Worm (Caenorhabditis elegans): ENCODE results near the gene F21F8.5.

F21F8.5 gene

DNA sequence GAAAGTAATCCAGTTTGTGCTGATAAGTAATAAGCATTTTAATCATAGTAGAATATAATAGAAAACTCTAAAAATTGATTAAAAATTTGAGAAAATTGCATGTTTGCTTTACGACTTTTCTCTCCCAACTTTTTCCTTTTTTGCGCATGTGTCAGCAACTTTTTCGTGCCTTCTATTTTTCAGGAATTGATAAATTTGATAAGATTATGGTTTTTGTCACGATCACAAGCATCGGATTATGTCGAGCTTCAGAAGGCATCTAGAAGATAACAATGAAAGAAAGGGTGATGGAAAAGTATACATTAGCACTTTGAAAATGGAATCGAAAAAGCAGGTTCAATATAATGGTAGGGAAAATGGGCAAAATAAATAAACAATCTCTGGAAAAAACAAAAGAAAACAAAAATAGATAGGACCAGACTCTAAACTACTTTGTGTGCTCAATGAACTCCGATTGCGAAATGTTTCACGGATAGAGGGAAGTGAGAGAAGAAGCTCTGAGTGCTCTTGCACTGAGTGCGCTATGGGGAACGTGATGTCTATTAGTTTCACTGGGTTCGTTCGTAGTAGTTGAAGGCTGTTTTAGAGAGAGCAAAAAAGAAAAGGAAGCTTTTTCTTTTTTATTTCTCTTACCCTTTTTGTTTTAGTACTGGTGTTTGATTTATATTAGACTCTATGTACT, 22.1 kb upstream of the F21F8.5 start (continued):
- TF ChIP-seq F49E8.2 (tag; optimal IDR thresholded peaks at IDR 0.05; ENCODE audit: borderline replicate concordance) = no peak
- no peak for TF ChIP-seq lin-39 (tag; optimal IDR thresholded peaks at IDR 0.05)
- no peak for TF ChIP-seq snpc-1.2 (GFP tag; IDR thresholded peaks at IDR 0.05)
- TF ChIP-seq egl-27 (tag; optimal IDR thresholded peaks at IDR 0.05) = no peak
- TF ChIP-seq nhr-111 (GFP tag; optimal IDR thresholded peaks at IDR 0.05) = no peak
- no peak for TF ChIP-seq ces-1 (GFP tag; optimal IDR thresholded peaks at IDR 0.05)
- TF ChIP-seq F26F4.8 (GFP tag; conservative IDR thresholded peaks at IDR 0.05) = no peak
- no peak for TF ChIP-seq attf-4 (tag; optimal IDR thresholded peaks at IDR 0.05)

DNA sequence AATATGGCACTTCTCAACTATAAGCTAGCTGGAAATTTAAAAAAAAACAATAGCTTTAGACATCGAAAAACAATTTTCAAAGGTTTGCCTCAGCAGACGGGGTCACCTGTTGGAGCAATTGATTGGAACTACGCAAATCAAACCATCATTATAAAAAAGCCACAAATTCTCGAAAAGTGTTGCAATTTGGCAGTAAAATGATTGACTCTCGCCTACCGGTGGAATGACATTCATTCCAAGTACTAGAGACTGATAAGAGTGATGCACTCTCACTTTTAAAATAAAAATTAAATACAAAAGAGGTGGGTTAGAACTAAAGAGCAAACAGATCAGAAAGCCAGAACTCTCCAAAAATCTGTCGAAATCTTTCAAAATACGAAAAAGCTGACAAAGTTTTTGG, 19.3 kb upstream of the F21F8.5 start:
- TF ChIP-seq skn-1 (tag; optimal IDR thresholded peaks at IDR 0.05) (no peak), dmd-6 (GFP tag; IDR thresholded peaks at IDR 0.05) (peak; percentile 58; the same call in 1 of the 2 replicates), nhr-41 (GFP tag; IDR thresholded peaks at IDR 0.05) (no peak), nhr-28 (tag; optimal IDR thresholded peaks at IDR 0.05) (peak; percentile 26)

ce11 chrV:8284800-8285199, 18.7 kb upstream of the F21F8.5 start, which contains the start of gene slc-17.5:
slc-17.5 (minus strand) TSS chrV:8284900.
- TF ChIP-seq unc-62 (GFP tag; optimal IDR thresholded peaks at IDR 0.05 in 1 of 2) = peak in 1 of 2 experiments; percentile 78
- TF ChIP-seq unc-62 (tag; optimal IDR thresholded peaks at IDR 0.05) = no peak
- no peak for TF ChIP-seq nhr-11 (tag; optimal IDR thresholded peaks at IDR 0.05)

DNA sequence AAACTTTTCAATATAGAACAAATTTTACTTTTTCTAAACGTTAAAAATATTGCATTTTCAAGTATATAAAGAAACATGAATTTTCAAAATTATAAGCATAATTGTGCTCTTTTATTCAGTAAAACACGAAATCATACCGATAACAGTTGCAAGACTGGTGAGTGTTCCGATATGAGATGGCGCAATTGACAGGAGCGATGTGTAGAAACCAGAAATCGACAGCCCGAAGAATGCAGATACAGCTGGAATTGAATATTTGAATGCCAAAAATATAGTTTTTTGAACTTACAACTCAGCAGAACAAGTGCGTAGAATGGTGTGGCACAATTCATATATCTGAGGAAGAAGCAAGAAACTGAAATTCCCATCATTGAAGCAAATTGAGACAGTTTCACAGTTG, 16.8 kb upstream of the F21F8.5 start:
- TF ChIP-seq mes-2 (tag; optimal IDR thresholded peaks at IDR 0.05; ENCODE audit: poor library complexity, severe bottlenecking) = no peak
- TF ChIP-seq nhr-111 (GFP tag; optimal IDR thresholded peaks at IDR 0.05) = no peak
- no peak for TF ChIP-seq mep-1 (tag; optimal IDR thresholded peaks at IDR 0.05)
- TF ChIP-seq lim-7 (GFP tag; IDR thresholded peaks at IDR 0.05) = no peak
- no peak for TF ChIP-seq ceh-32 (tag; optimal IDR thresholded peaks at IDR 0.05; ENCODE audit: poor library complexity)
- peak; percentile 16; the same call in 1 of the 2 replicates for TF ChIP-seq dmd-6 (GFP tag; IDR thresholded peaks at IDR 0.05)
- TF ChIP-seq aha-1 (tag) = peak; percentile 62
- TF ChIP-seq mdt-29 (GFP tag; IDR thresholded peaks at IDR 0.05) = no peak
- TF ChIP-seq hlh-11 (tag; optimal IDR thresholded peaks at IDR 0.05) = no peak
- no peak for TF ChIP-seq nhr-42 (GFP tag; IDR thresholded peaks at IDR 0.05)
- TF ChIP-seq hlh-30 (tag; optimal IDR thresholded peaks at IDR 0.05; ENCODE audit: insufficient read depth) = no peak
- TF ChIP-seq tra-1 (GFP tag; IDR thresholded peaks at IDR 0.05) = no peak

DNA sequence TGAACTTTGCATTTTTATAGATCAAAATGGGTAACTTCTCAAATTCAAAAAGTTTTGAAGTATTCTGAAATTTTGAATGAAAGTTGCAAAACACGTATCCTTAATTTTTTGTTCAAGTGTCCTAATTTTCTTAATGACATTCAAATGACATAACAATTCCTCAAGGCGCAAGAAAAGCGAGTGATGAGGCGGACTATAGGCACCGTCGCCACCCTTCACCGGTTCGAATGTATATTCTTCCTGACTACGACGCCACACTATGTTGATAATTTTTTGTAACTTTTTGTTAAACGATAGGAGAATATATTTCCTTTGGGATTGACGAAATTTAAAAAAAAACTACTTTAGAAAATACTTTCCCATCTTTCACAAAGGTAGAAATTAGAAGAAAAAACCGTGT, 15.5 kb upstream of the F21F8.5 start:
- TF ChIP-seq mdt-29 (GFP tag; IDR thresholded peaks at IDR 0.05) (no peak), aha-1 (tag) (peak; percentile 81)

- no peak for TF ChIP-seq tra-1 (GFP tag; IDR thresholded peaks at IDR 0.05)
- no peak for TF ChIP-seq R02D3.7 (tag; optimal IDR thresholded peaks at IDR 0.05)
- TF ChIP-seq nhr-10 (tag; optimal IDR thresholded peaks at IDR 0.05) = no peak
- no peak for TF ChIP-seq ceh-32 (tag; optimal IDR thresholded peaks at IDR 0.05; ENCODE audit: poor library complexity)
- TF ChIP-seq mdl-1 (tag; optimal IDR thresholded peaks at IDR 0.05) = no peak
- TF ChIP-seq nhr-111 (GFP tag; optimal IDR thresholded peaks at IDR 0.05) = no peak
- TF ChIP-seq T26A8.4 (GFP tag; IDR thresholded peaks at IDR 0.05) = no peak
- no peak for TF ChIP-seq spr-3 (GFP tag; optimal IDR thresholded peaks at IDR 0.05)
- TF ChIP-seq mep-1 (tag; optimal IDR thresholded peaks at IDR 0.05) = no peak
- no peak for TF ChIP-seq lin-39 (tag; optimal IDR thresholded peaks at IDR 0.05)
- no peak for TF ChIP-seq fos-1 (tag; optimal IDR thresholded peaks at IDR 0.05)
- no peak for TF ChIP-seq hif-1 (tag; optimal IDR thresholded peaks at IDR 0.05)
- no peak for TF ChIP-seq T20F7.1 (GFP tag; optimal IDR thresholded peaks at IDR 0.05)
- TF ChIP-seq arid-1 (GFP tag; conservative IDR thresholded peaks at IDR 0.05) = no peak
- no peak for TF ChIP-seq jun-1 (tag; optimal IDR thresholded peaks at IDR 0.05)
- no peak for TF ChIP-seq hlh-30 (tag; optimal IDR thresholded peaks at IDR 0.05; ENCODE audit: insufficient read depth)
- no peak for TF ChIP-seq php-3 (GFP tag; IDR thresholded peaks at IDR 0.05)
- no peak for TF ChIP-seq egl-27 (tag; optimal IDR thresholded peaks at IDR 0.05)
Measured at ce11 chrV:8280770-8281169, 14.6 kb upstream of the F21F8.5 start, which contains the start of gene str-135. str-135 (minus strand) TSS chrV:8280870.

All from whole organism, L4 larva.